Worm (Caenorhabditis elegans): Measurements from ENCODE around the gene spdl-1.

DNA sequence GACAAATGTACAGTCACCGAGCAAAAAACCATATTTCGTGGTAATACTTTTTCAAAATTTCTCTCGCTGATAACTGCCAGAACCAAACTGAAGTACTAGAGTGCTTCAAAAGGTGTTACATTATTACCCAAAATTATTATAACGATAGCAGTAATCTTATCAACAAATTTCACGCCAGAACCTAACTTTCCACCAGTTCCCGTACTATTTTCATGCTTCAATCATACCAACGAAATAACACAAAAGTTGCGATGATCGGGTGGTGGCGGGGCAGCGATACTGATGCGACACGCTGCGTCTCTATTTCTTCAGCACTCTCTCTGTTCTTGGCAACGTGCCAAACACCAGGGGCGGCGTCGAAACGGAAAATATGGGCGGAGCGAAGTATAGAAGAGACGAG lies 27.6 kb downstream of the spdl-1 start:
- TF ChIP-seq nhr-23 (tag; optimal IDR thresholded peaks at IDR 0.05) (peak; percentile 52), ztf-11 (tag; optimal IDR thresholded peaks at IDR 0.05) (no peak), nhr-12 (tag; optimal IDR thresholded peaks at IDR 0.05) (no peak), lin-39 (tag; optimal IDR thresholded peaks at IDR 0.05) (no peak), tbx-2 (tag; optimal IDR thresholded peaks at IDR 0.05) (no peak), pha-4 (tag; optimal IDR thresholded peaks at IDR 0.05) (peak; percentile 13)

All from whole organism, L3 larva.